Worm (Caenorhabditis elegans) whole organism, L3 larva: ENCODE measurements around the gene cyp-13A12.

Experiments
- R02D3.7 ChIP-seq: fragments of 150-350 bp; optimal IDR thresholded peaks from 2 replicates; lab custom pipeline; 2014; ENCODE audit warnings: missing biosample characterization, missing genetic modification characterization
- ZK546.5 ChIP-seq: sonication (generic microtip); optimal IDR thresholded peaks from 2 replicates; lab custom pipeline; 2017; ENCODE audit warnings: missing biosample characterization, missing genetic modification characterization
- ama-1 ChIP-seq: fragments of 150-350 bp; optimal IDR thresholded peaks from 2 replicates; lab custom pipeline; 2018
- ceh-16 ChIP-seq: sonication (generic microtip); optimal IDR thresholded peaks from 2 replicates; lab custom pipeline; 2017; ENCODE audit warnings: missing biosample characterization, missing genetic modification characterization
- ceh-28 ChIP-seq: fragments of 150-350 bp; optimal IDR thresholded peaks from 2 replicates; lab custom pipeline; 2014; ENCODE audit warnings: missing biosample characterization, missing genetic modification reagents, missing genetic modification characterization
- ceh-82 ChIP-seq: fragments of 150-350 bp; optimal IDR thresholded peaks from 2 replicates; lab custom pipeline; 2014; ENCODE audit warnings: missing biosample characterization, missing genetic modification characterization
- ceh-9 ChIP-seq: sonication (generic microtip); optimal IDR thresholded peaks from 2 replicates; lab custom pipeline; 2018; ENCODE audit warnings: missing biosample characterization, missing genetic modification characterization
- daf-12 ChIP-seq: fragments of 150-350 bp; optimal IDR thresholded peaks from 2 replicates; lab custom pipeline; 2014; ENCODE audit warnings: missing biosample characterization, missing genetic modification reagents, missing genetic modification characterization
- egl-27 ChIP-seq: sonication (generic microtip); optimal IDR thresholded peaks from 4 replicates; lab custom pipeline; 2017; ENCODE audit warnings: missing biosample characterization, missing genetic modification reagents, missing genetic modification characterization
- egl-5 ChIP-seq: fragments of 150-350 bp; optimal IDR thresholded peaks from 2 replicates; lab custom pipeline; 2017; ENCODE audit warnings: missing biosample characterization, missing genetic modification reagents, missing genetic modification characterization, inconsistent platforms
- elt-1 ChIP-seq: fragments of 150-350 bp; optimal IDR thresholded peaks from 2 replicates; lab custom pipeline; 2014; ENCODE audit warnings: missing biosample characterization, missing genetic modification characterization
- elt-2 ChIP-seq: sonication (generic microtip); optimal IDR thresholded peaks from 2 replicates; lab custom pipeline; 2016; ENCODE audit warnings: missing genetic modification reagents, mild to moderate bottlenecking, missing genetic modification characterization, missing compliant biosample characterization
- elt-3 ChIP-seq, 3 experiments: fragments of 150-350 bp in 1 of 3; sonication (generic microtip) in 2 of 3; optimal IDR thresholded peaks; 2 replicates in 2 of 3; 4 replicates in 1 of 3; lab custom pipeline; 2014 to 2017; ENCODE audit warnings: missing biosample characterization in 3 of 3, missing genetic modification characterization in 3 of 3
- eor-1 ChIP-seq, 2 experiments: fragments of 150-350 bp; optimal IDR thresholded peaks; 2 replicates each; lab custom pipeline; 2014 to 2018; ENCODE audit warnings: missing biosample characterization in 2 of 2, missing genetic modification characterization in 2 of 2
- fkh-10 ChIP-seq: sonication (generic microtip); optimal IDR thresholded peaks from 2 replicates; lab custom pipeline; 2017; ENCODE audit warnings: missing biosample characterization, missing genetic modification reagents, missing genetic modification characterization
- fkh-2 ChIP-seq: fragments of 150-350 bp; optimal IDR thresholded peaks from 2 replicates; lab custom pipeline; 2014; ENCODE audit warnings: missing biosample characterization, missing genetic modification reagents, missing genetic modification characterization
- hmg-11 ChIP-seq: sonication (generic microtip); optimal IDR thresholded peaks from 2 replicates; lab custom pipeline; 2016; ENCODE audit warnings: missing genetic modification characterization, missing compliant biosample characterization
- jun-1 ChIP-seq: fragments of 150-350 bp; optimal IDR thresholded peaks from 2 replicates; lab custom pipeline; 2014; ENCODE audit warnings: missing biosample characterization, missing genetic modification reagents, missing genetic modification characterization
- lin-15B ChIP-seq: fragments of 150-350 bp; optimal IDR thresholded peaks from 2 replicates; lab custom pipeline; 2014; ENCODE audit warnings: missing biosample characterization, missing genetic modification characterization
- lin-39 ChIP-seq: fragments of 150-350 bp; optimal IDR thresholded peaks from 2 replicates; lab custom pipeline; 2018; ENCODE audit warnings: missing biosample characterization, missing genetic modification reagents, missing genetic modification characterization
- lsy-12 ChIP-seq: sonication (generic microtip); optimal IDR thresholded peaks from 2 replicates; lab custom pipeline; 2016; ENCODE audit warnings: mild to moderate bottlenecking, missing genetic modification characterization, missing compliant biosample characterization
- mdl-1 ChIP-seq: fragments of 150-350 bp; optimal IDR thresholded peaks from 2 replicates; lab custom pipeline; 2014; ENCODE audit warnings: missing biosample characterization, missing genetic modification characterization
- mml-1 ChIP-seq: fragments of 150-350 bp; sonication (generic microtip); optimal IDR thresholded peaks from 3 replicates; lab custom pipeline; 2014; ENCODE audit warnings: missing biosample characterization, missing genetic modification characterization
- nfya-1 ChIP-seq: sonication (generic microtip); optimal IDR thresholded peaks from 2 replicates; lab custom pipeline; 2017; ENCODE audit warnings: missing genetic modification characterization, mild to moderate bottlenecking, missing compliant biosample characterization, antibody characterized with exemption, moderate library complexity; ENCODE audit not compliant: insufficient read depth
- nhr-11 ChIP-seq: fragments of 150-350 bp; optimal IDR thresholded peaks from 2 replicates; lab custom pipeline; 2014; ENCODE audit warnings: missing biosample characterization, missing genetic modification characterization
- nhr-12 ChIP-seq: fragments of 150-350 bp; optimal IDR thresholded peaks from 2 replicates; lab custom pipeline; 2014; ENCODE audit warnings: missing biosample characterization, missing genetic modification characterization
- nhr-23 ChIP-seq: fragments of 150-350 bp; optimal IDR thresholded peaks from 2 replicates; lab custom pipeline; 2014; ENCODE audit warnings: missing biosample characterization, missing genetic modification reagents, missing genetic modification characterization
- nhr-25 ChIP-seq: sonication (generic microtip); optimal IDR thresholded peaks from 2 replicates; lab custom pipeline; 2017; ENCODE audit warnings: missing biosample characterization, missing genetic modification characterization
- nhr-43 ChIP-seq: sonication (generic microtip); optimal IDR thresholded peaks from 2 replicates; lab custom pipeline; 2016; ENCODE audit warnings: mild to moderate bottlenecking, missing genetic modification characterization, missing compliant biosample characterization; ENCODE audit not compliant: poor library complexity, severe bottlenecking
- nhr-67 ChIP-seq: fragments of 150-350 bp; optimal IDR thresholded peaks from 2 replicates; lab custom pipeline; 2014; ENCODE audit warnings: missing biosample characterization, missing genetic modification characterization
- nhr-76 ChIP-seq: fragments of 150-350 bp; sonication (generic microtip); optimal IDR thresholded peaks from 5 replicates; lab custom pipeline; 2014; ENCODE audit warnings: missing biosample characterization, missing genetic modification characterization
- nhr-77 ChIP-seq: fragments of 150-350 bp; optimal IDR thresholded peaks from 2 replicates; lab custom pipeline; 2014; ENCODE audit warnings: missing biosample characterization, missing genetic modification characterization
- pha-4 ChIP-seq: fragments of 150-350 bp; optimal IDR thresholded peaks from 2 replicates; lab custom pipeline; 2014; ENCODE audit warnings: missing biosample characterization, missing genetic modification reagents, missing genetic modification characterization
- pqm-1 ChIP-seq: fragments of 150-350 bp; optimal IDR thresholded peaks from 2 replicates; lab custom pipeline; 2017; ENCODE audit warnings: missing biosample characterization, missing genetic modification characterization, inconsistent platforms
- sea-2 ChIP-seq: fragments of 150-350 bp; sonication (generic microtip); optimal IDR thresholded peaks from 4 replicates; lab custom pipeline; 2014; ENCODE audit warnings: missing biosample characterization, missing genetic modification reagents, missing genetic modification characterization
- skn-1 ChIP-seq: fragments of 150-350 bp; optimal IDR thresholded peaks from 2 replicates; lab custom pipeline; 2014; ENCODE audit warnings: missing biosample characterization, missing genetic modification characterization
- snpc-4 ChIP-seq: fragments of 150-350 bp; optimal IDR thresholded peaks from 2 replicates; lab custom pipeline; 2014; ENCODE audit warnings: missing biosample characterization, missing genetic modification characterization
- tbx-2 ChIP-seq: sonication (generic microtip); optimal IDR thresholded peaks from 2 replicates; lab custom pipeline; 2016; ENCODE audit warnings: mild to moderate bottlenecking, missing genetic modification characterization, missing compliant biosample characterization
- unc-39 ChIP-seq: sonication (generic microtip); optimal IDR thresholded peaks from 4 replicates; lab custom pipeline; 2017; ENCODE audit warnings: missing biosample characterization, missing genetic modification characterization
- unc-62 ChIP-seq: fragments of 150-350 bp; sonication (generic microtip); optimal IDR thresholded peaks from 4 replicates; lab custom pipeline; 2014; ENCODE audit warnings: missing biosample characterization, missing genetic modification reagents, missing genetic modification characterization
- zag-1 ChIP-seq: fragments of 150-350 bp; optimal IDR thresholded peaks from 2 replicates; lab custom pipeline; 2014; ENCODE audit warnings: missing biosample characterization, missing genetic modification characterization
- ztf-11 ChIP-seq: fragments of 150-350 bp; optimal IDR thresholded peaks from 2 replicates; lab custom pipeline; 2014; ENCODE audit warnings: missing biosample characterization, missing genetic modification characterization

Gene cyp-13A12

DNA sequence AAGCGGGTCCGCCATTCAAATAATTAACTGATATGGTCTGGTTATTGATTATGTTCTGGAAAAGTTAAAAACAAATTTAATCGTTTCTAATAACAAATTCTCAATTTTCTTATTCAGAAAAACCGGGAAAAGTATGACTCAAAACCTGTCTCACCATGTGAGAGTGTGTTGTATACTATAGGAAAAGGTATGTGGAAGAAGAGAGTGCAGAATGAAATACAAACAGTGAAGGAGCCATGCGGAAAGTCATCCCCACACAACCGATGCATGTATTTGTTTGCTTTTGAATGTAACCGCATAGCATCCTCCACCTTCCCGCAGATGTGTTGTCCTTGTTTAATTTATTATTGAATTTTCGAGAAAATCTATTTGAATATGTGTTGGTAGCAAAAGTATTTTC is 23.9 kb upstream of the cyp-13A12 start, which contains the start of gene ZK1010.8:
Gene ZK1010.8 (minus strand): TSS at position 214 of the 400 bp plus-strand sequence.
- TF ChIP-seq pha-4 (tag; lab: Kevin White, UChicago): peak; percentile 55
- no peak for TF ChIP-seq sea-2 (GFP tag; lab: Kevin White, UChicago)
- no peak for TF ChIP-seq elt-2
- no peak for TF ChIP-seq fkh-10
- no peak for TF ChIP-seq nhr-12 (tag; lab: Kevin White, UChicago)
- no peak for TF ChIP-seq eor-1 (tag; optimal IDR thresholded peaks at IDR 0.05; lab: Kevin White, UChicago)

DNA sequence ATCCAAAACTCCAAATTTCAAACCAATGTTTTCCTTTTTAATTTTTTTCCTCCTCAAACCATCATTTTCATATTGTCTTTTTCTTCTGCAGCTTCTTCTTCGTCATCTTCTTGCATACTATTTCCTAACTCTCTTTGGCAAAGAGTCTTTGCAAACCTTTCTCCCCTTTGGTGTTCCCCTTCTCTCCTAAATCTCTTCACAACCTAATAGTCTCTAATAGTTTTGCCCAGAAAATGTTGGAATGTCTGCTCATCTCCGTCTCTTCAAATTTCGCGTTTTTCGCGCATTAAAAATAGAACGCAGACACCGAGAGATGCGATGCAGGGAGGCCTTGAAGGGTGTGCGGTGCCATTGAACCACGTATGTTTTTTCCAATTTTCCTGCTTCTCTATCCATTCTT is 22.2 kb upstream of the cyp-13A12 start, which contains the start of gene ZK1010.10:
Gene ZK1010.10 (plus strand): TSS at position 286 of the 400 bp plus-strand sequence.
- TF ChIP-seq mdl-1 (tag; lab: Kevin White, UChicago) (no peak), nhr-77 (tag; lab: Kevin White, UChicago) (no peak), eor-1 (tag; optimal IDR thresholded peaks at IDR 0.05; lab: Kevin White, UChicago) (no peak), elt-2 (no peak), mml-1 (tag; lab: Kevin White, UChicago) (no peak), ztf-11 (tag; lab: Kevin White, UChicago) (no peak), nhr-12 (tag; lab: Kevin White, UChicago) (no peak), ama-1 (lab: Kevin White, UChicago) (no peak), pha-4 (tag; lab: Kevin White, UChicago) (no peak), skn-1 (tag; lab: Kevin White, UChicago) (no peak), fkh-2 (no peak), sea-2 (GFP tag; lab: Kevin White, UChicago) (no peak), fkh-10 (no peak), daf-12 (tag; lab: Kevin White, UChicago) (no peak), lin-15B (tag; lab: Kevin White, UChicago) (peak; percentile 39), unc-39 (tag; lab: Kevin White, UChicago) (no peak), snpc-4 (no peak), elt-1 (tag; lab: Kevin White, UChicago) (no peak), nhr-25 (tag; lab: Kevin White, UChicago) (peak; percentile 16), ZK546.5 (no peak), R02D3.7 (tag; lab: Kevin White, UChicago) (no peak), ceh-82 (no peak), egl-5 (tag; lab: Kevin White, UChicago) (peak; percentile 30), ceh-16 (tag; lab: Kevin White, UChicago) (no peak), nfya-1 (tag; lab: Kevin White, UChicago) (peak; percentile 85), nhr-23 (tag; lab: Kevin White, UChicago) (peak; percentile 11), egl-27 (tag; lab: Kevin White, UChicago) (no peak), elt-3 (tag; optimal IDR thresholded peaks at IDR 0.05; lab: Kevin White, UChicago) (no peak), lsy-12 (tag; lab: Kevin White, UChicago) (no peak), nhr-67 (tag; lab: Kevin White, UChicago) (no peak), ceh-9 (tag; lab: Kevin White, UChicago) (no peak), jun-1 (tag; lab: Kevin White, UChicago) (peak; percentile 7), unc-62 (GFP tag; lab: Kevin White, UChicago) (no peak), lin-39 (tag; lab: Kevin White, UChicago) (peak; percentile 57), pqm-1 (tag; lab: Kevin White, UChicago) (peak; percentile 27), nhr-76 (no peak), hmg-11 (tag; lab: Kevin White, UChicago) (peak; percentile 82), zag-1 (no peak), nhr-11 (tag; lab: Kevin White, UChicago) (no peak), tbx-2 (tag; lab: Kevin White, UChicago) (no peak), ceh-28 (peak; percentile 43), nhr-43 (no peak)
- TF ChIP-seq, all 47 proteins: peak for 10
